2 worm cellular contexts compared by ENCODE assay signal in genomic region chrII:10784780-10785463, ce11.
TF ChIP-seq lines count a peak whose summit lies in the region.

Gene cdl-1, plus strand, starts transcription at chrII:10785452.

TF ChIP-seq in whole organism, L1 larva, 84 proteins besides CTCF, POLR2A, EP300 and RAD21 (continued from another document):
- TF ChIP-seq nhr-20 (tag; optimal IDR thresholded peaks at IDR 0.05; lab: Kevin White, UChicago) (peak; percentile 67), unc-98 (GFP tag; IDR thresholded peaks at IDR 0.05; lab: Robert Waterston, UW) (no peak), ets-5 (GFP tag; IDR thresholded peaks at IDR 0.05; lab: Robert Waterston, UW) (no peak), nhr-85 (tag; lab: Kevin White, UChicago) (peak; percentile 78), nhr-71 (tag; optimal IDR thresholded peaks at IDR 0.05; lab: Kevin White, UChicago) (peak; percentile 74), lin-39 (tag; optimal IDR thresholded peaks at IDR 0.05; lab: Kevin White, UChicago) (no peak), swsn-7 (tag; optimal IDR thresholded peaks at IDR 0.05; lab: Kevin White, UChicago) (peak; percentile 53), ceh-88 (GFP tag; IDR thresholded peaks at IDR 0.05; lab: Robert Waterston, UW) (0 out of 2 replicates have a peak, but pooled peaks have one; percentile 25), fkh-10 (GFP tag; optimal IDR thresholded peaks at IDR 0.05; lab: Kevin White, UChicago) (no peak), lin-14 (GFP tag; optimal IDR thresholded peaks at IDR 0.05; lab: Kevin White, UChicago) (no peak), ceh-82 (tag; optimal IDR thresholded peaks at IDR 0.05; lab: Kevin White, UChicago) (peak in 2 of 3 experiments; percentile 24 to 40), egl-13 (tag; optimal IDR thresholded peaks at IDR 0.05; lab: Kevin White, UChicago) (peak; percentile 17), irx-1 (tag; optimal IDR thresholded peaks at IDR 0.05; lab: Kevin White, UChicago) (peak; percentile 7), jun-1 (tag; optimal IDR thresholded peaks at IDR 0.05; lab: Kevin White, UChicago) (peak; percentile 4), ztf-4 (tag; optimal IDR thresholded peaks at IDR 0.05; lab: Kevin White, UChicago) (no peak), blmp-1 (tag; optimal IDR thresholded peaks at IDR 0.05; lab: Kevin White, UChicago) (peak; percentile 66), mep-1 (tag; optimal IDR thresholded peaks at IDR 0.05; lab: Kevin White, UChicago) (peak; percentile 81), unc-30 (tag; optimal IDR thresholded peaks at IDR 0.05; lab: Kevin White, UChicago) (no peak), zip-4 (GFP tag; optimal IDR thresholded peaks at IDR 0.05; lab: Kevin White, UChicago) (no peak), fkh-4 (tag; optimal IDR thresholded peaks at IDR 0.05; lab: Kevin White, UChicago; ENCODE audit: borderline replicate concordance) (no peak), F16B12.6 (tag; optimal IDR thresholded peaks at IDR 0.05; lab: Kevin White, UChicago) (peak; percentile 93), unc-130 (tag; optimal IDR thresholded peaks at IDR 0.05; lab: Kevin White, UChicago) (peak; percentile 90), tbx-2 (tag; optimal IDR thresholded peaks at IDR 0.05; lab: Kevin White, UChicago) (peak; percentile 58), mef-2 (tag; optimal IDR thresholded peaks at IDR 0.05; lab: Kevin White, UChicago) (no peak), fos-1 (tag; optimal IDR thresholded peaks at IDR 0.05; lab: Kevin White, UChicago) (peak; percentile 53), efl-1 (optimal IDR thresholded peaks at IDR 0.05; lab: Kevin White, UChicago) (peak; percentile 86 to 96), efl-1 (GFP tag; optimal IDR thresholded peaks at IDR 0.05 in 1 of 2; lab: Kevin White, UChicago) (peak; percentile 96 to 100), pax-3 (tag; optimal IDR thresholded peaks at IDR 0.05; lab: Kevin White, UChicago) (no peak), aha-1 (tag; optimal IDR thresholded peaks at IDR 0.05; lab: Kevin White, UChicago) (no peak), C34B4.2 (tag; optimal IDR thresholded peaks at IDR 0.05; lab: Kevin White, UChicago) (no peak), aly-2 (tag; optimal IDR thresholded peaks at IDR 0.05; lab: Kevin White, UChicago) (no peak), isw-1 (GFP tag; IDR thresholded peaks at IDR 0.05; lab: Robert Waterston, UW) (no peak; the same call in 1 of the 2 replicates), nhr-47 (tag; optimal IDR thresholded peaks at IDR 0.05; lab: Kevin White, UChicago) (peak; percentile 66), ztf-11 (tag; optimal IDR thresholded peaks at IDR 0.05; lab: Kevin White, UChicago) (peak in 1 of 2 experiments; percentile 65), ceh-8 (GFP tag; optimal IDR thresholded peaks at IDR 0.05; lab: Kevin White, UChicago) (no peak), nhr-19 (GFP tag; conservative IDR thresholded peaks at IDR 0.05; lab: Robert Waterston, UW) (peak; percentile 67), skn-1 (tag; optimal IDR thresholded peaks at IDR 0.05; lab: Kevin White, UChicago) (peak; percentile 44), unc-86 (tag; optimal IDR thresholded peaks at IDR 0.05; lab: Kevin White, UChicago) (no peak), ceh-90 (tag; optimal IDR thresholded peaks at IDR 0.05; lab: Kevin White, UChicago) (no peak), pqm-1 (tag; optimal IDR thresholded peaks at IDR 0.05; lab: Kevin White, UChicago) (no peak), ama-1 (optimal IDR thresholded peaks at IDR 0.05; lab: Kevin White, UChicago) (no peak), xbp-1 (tag; optimal IDR thresholded peaks at IDR 0.05; lab: Kevin White, UChicago) (peak; percentile 52), lir-3 (tag; optimal IDR thresholded peaks at IDR 0.05; lab: Kevin White, UChicago; ENCODE audit: poor library complexity) (peak; percentile 49), snu-23 (GFP tag; optimal IDR thresholded peaks at IDR 0.05; lab: Kevin White, UChicago) (peak; percentile 75), lin-35 (GFP tag; optimal IDR thresholded peaks at IDR 0.05; lab: Kevin White, UChicago) (peak; percentile 94 to 99), nhr-28 (tag; optimal IDR thresholded peaks at IDR 0.05; lab: Kevin White, UChicago) (no peak), nhr-84 (tag; optimal IDR thresholded peaks at IDR 0.05; lab: Kevin White, UChicago) (peak; percentile 7), grh-1 (GFP tag; IDR thresholded peaks at IDR 0.05; lab: Robert Waterston, UW) (no peak), elt-3 (tag; optimal IDR thresholded peaks at IDR 0.05; lab: Kevin White, UChicago) (peak in 3 of 6 experiments; percentile 15 to 83 (median 47)), nhr-11 (tag; optimal IDR thresholded peaks at IDR 0.05; lab: Kevin White, UChicago) (no peak)
TF ChIP-seq in whole organism, L1 larva: peak in this region for 40.

TF ChIP-seq in whole organism, L4 larva, 104 proteins besides CTCF, POLR2A, EP300 and RAD21 (continued from another document):
- TF ChIP-seq nhr-28 (tag; optimal IDR thresholded peaks at IDR 0.05; lab: Kevin White, UChicago) (peak; percentile 13), F37D6.2 (tag; optimal IDR thresholded peaks at IDR 0.05; lab: Kevin White, UChicago) (no peak), F44E2.7 (GFP tag; IDR thresholded peaks at IDR 0.05; lab: Robert Waterston, UW) (no peak), dmd-9 (GFP tag; IDR thresholded peaks at IDR 0.05; lab: Robert Waterston, UW) (no peak), lim-7 (GFP tag; IDR thresholded peaks at IDR 0.05; lab: Robert Waterston, UW) (no peak), ceh-28 (tag; optimal IDR thresholded peaks at IDR 0.05; lab: Kevin White, UChicago) (no peak), ceh-20 (GFP tag; IDR thresholded peaks at IDR 0.05; lab: Robert Waterston, UW) (no peak), daf-19 (GFP tag; conservative IDR thresholded peaks at IDR 0.05; lab: Robert Waterston, UW) (no peak), nhr-102 (tag; optimal IDR thresholded peaks at IDR 0.05; lab: Kevin White, UChicago) (peak; percentile 33), mxl-3 (GFP tag; optimal IDR thresholded peaks at IDR 0.05; lab: Kevin White, UChicago) (no peak), snpc-4 (tag; optimal IDR thresholded peaks at IDR 0.05; lab: Kevin White, UChicago) (no peak), dmd-8 (GFP tag; IDR thresholded peaks at IDR 0.05; lab: Robert Waterston, UW) (no peak), T20F7.1 (GFP tag; optimal IDR thresholded peaks at IDR 0.05; lab: Kevin White, UChicago) (no peak), pqm-1 (tag; optimal IDR thresholded peaks at IDR 0.05; lab: Kevin White, UChicago) (peak; percentile 2), ZK546.5 (tag; optimal IDR thresholded peaks at IDR 0.05; lab: Kevin White, UChicago) (no peak), ama-1 (optimal IDR thresholded peaks at IDR 0.05; lab: Kevin White, UChicago) (no peak), lin-1 (GFP tag; IDR thresholded peaks at IDR 0.05; lab: Robert Waterston, UW) (0 out of 2 replicates have a peak, but pooled peaks have one; percentile 29), ceh-62 (tag; optimal IDR thresholded peaks at IDR 0.05; lab: Kevin White, UChicago) (no peak), nhr-42 (GFP tag; IDR thresholded peaks at IDR 0.05; lab: Robert Waterston, UW) (no peak), dmd-6 (GFP tag; IDR thresholded peaks at IDR 0.05; lab: Robert Waterston, UW) (no peak), ceh-44 (GFP tag; IDR thresholded peaks at IDR 0.05; lab: Robert Waterston, UW) (no peak), snpc-1.2 (GFP tag; IDR thresholded peaks at IDR 0.05; lab: Robert Waterston, UW) (no peak), dve-1 (tag; optimal IDR thresholded peaks at IDR 0.05; lab: Kevin White, UChicago; ENCODE audit: insufficient read depth) (no peak), egl-27 (tag; optimal IDR thresholded peaks at IDR 0.05; lab: Kevin White, UChicago) (no peak), tag-97 (GFP tag; IDR thresholded peaks at IDR 0.05; lab: Robert Waterston, UW) (no peak), F49E8.2 (tag; optimal IDR thresholded peaks at IDR 0.05; lab: Kevin White, UChicago; ENCODE audit: borderline replicate concordance) (no peak), skn-1 (tag; optimal IDR thresholded peaks at IDR 0.05; lab: Kevin White, UChicago) (no peak), sdz-12 (GFP tag; optimal IDR thresholded peaks at IDR 0.05; lab: Kevin White, UChicago) (no peak), lin-15B (tag; optimal IDR thresholded peaks at IDR 0.05; lab: Kevin White, UChicago) (no peak), madf-5 (GFP tag; IDR thresholded peaks at IDR 0.05; lab: Robert Waterston, UW) (no peak), mes-2 (tag; optimal IDR thresholded peaks at IDR 0.05; lab: Kevin White, UChicago; ENCODE audit: poor library complexity, severe bottlenecking) (peak; percentile 84), ces-1 (GFP tag; optimal IDR thresholded peaks at IDR 0.05; lab: Kevin White, UChicago) (no peak), aha-1 (tag; lab: Kevin White, UChicago) (peak; percentile 24), gei-8 (GFP tag; optimal IDR thresholded peaks at IDR 0.05; lab: Kevin White, UChicago) (no peak), unc-130 (GFP tag; optimal IDR thresholded peaks at IDR 0.05; lab: Kevin White, UChicago) (no peak), Y75B8A.6 (GFP tag; IDR thresholded peaks at IDR 0.05; lab: Robert Waterston, UW) (no peak), madf-9 (GFP tag; conservative IDR thresholded peaks at IDR 0.05; lab: Robert Waterston, UW) (no peak), spr-1 (tag; optimal IDR thresholded peaks at IDR 0.05; lab: Kevin White, UChicago) (no peak), F10B5.3 (tag; optimal IDR thresholded peaks at IDR 0.05; lab: Kevin White, UChicago) (no peak), set-16 (GFP tag; IDR thresholded peaks at IDR 0.05; lab: Robert Waterston, UW) (no peak), pha-4 (GFP tag; IDR thresholded peaks at IDR 0.05; lab: Robert Waterston, UW) (no peak), pha-4 (tag; optimal IDR thresholded peaks at IDR 0.05; lab: Kevin White, UChicago) (peak; percentile 69), Y48G9A.11 (GFP tag; IDR thresholded peaks at IDR 0.05; lab: Robert Waterston, UW) (no peak), lin-29 (GFP tag; IDR thresholded peaks at IDR 0.05; lab: Robert Waterston, UW) (no peak), nhr-6 (tag; optimal IDR thresholded peaks at IDR 0.05; lab: Kevin White, UChicago) (no peak), nhr-77 (tag; optimal IDR thresholded peaks at IDR 0.05; lab: Kevin White, UChicago) (peak; percentile 4), T26A8.4 (GFP tag; IDR thresholded peaks at IDR 0.05; lab: Robert Waterston, UW) (peak; percentile 39; the same call in 1 of the 2 replicates), mxl-2 (GFP tag; conservative IDR thresholded peaks at IDR 0.05; lab: Robert Waterston, UW) (no peak), unc-62 (GFP tag; optimal IDR thresholded peaks at IDR 0.05 in 1 of 2; lab: Kevin White, UChicago) (peak in 1 of 2 experiments; percentile 65), unc-62 (tag; optimal IDR thresholded peaks at IDR 0.05; lab: Kevin White, UChicago) (no peak), ZK337.2 (GFP tag; IDR thresholded peaks at IDR 0.05; lab: Robert Waterston, UW) (no peak), zag-1 (tag; optimal IDR thresholded peaks at IDR 0.05; lab: Kevin White, UChicago) (no peak), lin-13 (GFP tag; optimal IDR thresholded peaks at IDR 0.05; lab: Kevin White, UChicago) (no peak), hlh-30 (tag; optimal IDR thresholded peaks at IDR 0.05; lab: Kevin White, UChicago; ENCODE audit: insufficient read depth) (peak; percentile 62), saeg-2 (GFP tag; IDR thresholded peaks at IDR 0.05; lab: Robert Waterston, UW) (no peak), hmg-1.1 (GFP tag; IDR thresholded peaks at IDR 0.05; lab: Robert Waterston, UW) (no peak), fos-1 (tag; optimal IDR thresholded peaks at IDR 0.05; lab: Kevin White, UChicago) (no peak), nhr-41 (GFP tag; IDR thresholded peaks at IDR 0.05; lab: Robert Waterston, UW) (no peak), mdl-1 (tag; optimal IDR thresholded peaks at IDR 0.05; lab: Kevin White, UChicago) (no peak), nhr-25 (tag; optimal IDR thresholded peaks at IDR 0.05; lab: Kevin White, UChicago; ENCODE audit: borderline replicate concordance, insufficient read depth) (no peak), F26F4.8 (GFP tag; conservative IDR thresholded peaks at IDR 0.05; lab: Robert Waterston, UW) (no peak), jun-1 (tag; optimal IDR thresholded peaks at IDR 0.05; lab: Kevin White, UChicago) (no peak), tra-1 (GFP tag; IDR thresholded peaks at IDR 0.05; lab: Robert Waterston, UW) (no peak), arid-1 (GFP tag; conservative IDR thresholded peaks at IDR 0.05; lab: Robert Waterston, UW) (no peak), zip-2 (tag; optimal IDR thresholded peaks at IDR 0.05; lab: Kevin White, UChicago) (no peak)
